Worm (Caenorhabditis elegans): ENCODE measurements around the gene mfsd-8.

mfsd-8 gene

DNA sequence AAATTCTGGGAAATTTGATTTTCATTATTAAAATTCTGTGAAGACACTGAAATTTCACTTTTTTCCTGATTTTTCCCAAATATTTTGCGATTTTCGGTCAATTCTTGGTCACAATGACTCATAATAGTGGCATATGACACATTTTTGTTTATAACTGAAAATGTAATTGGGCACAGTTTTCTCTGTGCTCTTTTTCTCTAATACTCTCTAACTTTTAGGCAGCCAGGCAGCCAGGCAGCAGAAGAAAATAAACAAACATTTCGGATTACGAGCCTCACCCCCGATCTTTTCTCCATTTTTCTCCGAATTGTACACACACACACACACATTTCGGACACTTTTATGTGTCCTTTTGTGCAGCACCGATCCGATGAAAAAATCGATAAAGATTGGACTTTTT lies 25.3 kb downstream of the mfsd-8 start (continued):
- TF ChIP-seq nhr-48 (tag; optimal IDR thresholded peaks at IDR 0.05) (no peak), T26A8.4 (GFP tag; IDR thresholded peaks at IDR 0.05) (no peak), ZK337.2 (GFP tag; IDR thresholded peaks at IDR 0.05) (no peak), aha-1 (tag) (peak; percentile 19), ctbp-1 (GFP tag; IDR thresholded peaks at IDR 0.05) (no peak), attf-4 (tag; optimal IDR thresholded peaks at IDR 0.05) (no peak), hlh-11 (tag; optimal IDR thresholded peaks at IDR 0.05) (peak; percentile 49)

DNA sequence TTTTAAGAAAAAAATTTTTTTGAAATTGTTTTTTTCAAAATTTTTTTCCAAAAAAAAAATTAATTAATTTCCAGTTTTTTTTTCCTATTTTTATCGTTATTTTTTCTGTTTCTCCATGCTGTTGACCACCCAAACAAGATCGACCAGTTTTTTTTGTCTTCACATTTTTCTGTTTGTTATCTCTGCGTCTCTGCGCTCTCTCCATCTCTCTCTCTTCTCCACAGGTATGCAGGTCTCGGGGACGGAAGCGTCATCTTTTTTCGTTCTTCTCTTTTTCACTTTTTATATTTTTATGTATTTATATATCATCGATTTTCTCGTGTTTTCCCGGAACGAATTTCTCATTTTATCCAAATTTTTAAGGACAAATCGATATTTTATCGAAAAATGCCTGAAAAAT lies 26.8 kb downstream of the mfsd-8 start:
- TF ChIP-seq daf-16 (GFP tag; optimal IDR thresholded peaks at IDR 0.05) (no peak), daf-16 (tag; optimal IDR thresholded peaks at IDR 0.05) (peak; percentile 40), R02D3.7 (tag; optimal IDR thresholded peaks at IDR 0.05) (no peak), hmg-1.1 (GFP tag; IDR thresholded peaks at IDR 0.05) (no peak), F26F4.8 (GFP tag; conservative IDR thresholded peaks at IDR 0.05) (no peak), hlh-11 (tag; optimal IDR thresholded peaks at IDR 0.05) (peak; percentile 36), lsy-2 (tag; optimal IDR thresholded peaks at IDR 0.05) (peak in 1 of 2 experiments; percentile 4), rbr-2 (tag; optimal IDR thresholded peaks at IDR 0.05) (no peak), nhr-111 (GFP tag; optimal IDR thresholded peaks at IDR 0.05) (no peak), ama-1 (optimal IDR thresholded peaks at IDR 0.05) (no peak), ceh-20 (GFP tag; IDR thresholded peaks at IDR 0.05) (no peak), mep-1 (tag; optimal IDR thresholded peaks at IDR 0.05) (peak; percentile 1), mdl-1 (tag; optimal IDR thresholded peaks at IDR 0.05) (peak in 1 of 2 experiments; percentile 26), mes-2 (tag; optimal IDR thresholded peaks at IDR 0.05; ENCODE audit: poor library complexity, severe bottlenecking) (peak; percentile 9), nhr-48 (tag; optimal IDR thresholded peaks at IDR 0.05) (peak; percentile 9), dve-1 (tag; optimal IDR thresholded peaks at IDR 0.05; ENCODE audit: insufficient read depth) (peak; percentile 31), egl-27 (tag; optimal IDR thresholded peaks at IDR 0.05) (no peak), cey-2 (tag; optimal IDR thresholded peaks at IDR 0.05; ENCODE audit: borderline replicate concordance, insufficient read depth) (peak; percentile 7), hlh-30 (tag; optimal IDR thresholded peaks at IDR 0.05; ENCODE audit: insufficient read depth) (peak; percentile 54), T26A8.4 (GFP tag; IDR thresholded peaks at IDR 0.05) (no peak), nhr-6 (tag; optimal IDR thresholded peaks at IDR 0.05) (peak; percentile 49), spr-3 (GFP tag; optimal IDR thresholded peaks at IDR 0.05) (no peak), dpl-1 (GFP tag; optimal IDR thresholded peaks at IDR 0.05) (peak; percentile 1), nhr-28 (tag; optimal IDR thresholded peaks at IDR 0.05) (peak; percentile 37), pqm-1 (tag; optimal IDR thresholded peaks at IDR 0.05) (no peak)

DNA sequence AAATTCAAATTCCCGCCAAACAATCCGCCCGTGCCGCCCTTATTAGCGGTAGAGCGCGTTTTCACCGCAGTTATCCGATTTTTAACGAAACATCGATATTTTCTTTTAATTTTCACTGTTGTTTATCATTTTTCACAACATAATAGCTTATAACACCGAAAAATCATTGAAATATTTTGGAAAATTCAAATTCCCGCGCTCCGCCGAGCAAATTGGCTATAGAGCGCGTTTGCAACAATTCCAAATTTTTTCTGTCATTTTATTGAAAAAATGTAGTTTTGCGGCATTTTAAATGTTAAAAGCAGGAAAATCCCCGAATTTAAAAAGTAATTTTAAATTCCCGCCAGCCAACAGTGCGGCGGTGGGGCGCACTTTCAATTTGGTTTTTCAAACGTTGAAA lies 27.6 kb downstream of the mfsd-8 start:
- no peak for TF ChIP-seq daf-12 (tag; optimal IDR thresholded peaks at IDR 0.05)
- peak; percentile 77 for TF ChIP-seq lin-38 (GFP tag; IDR thresholded peaks at IDR 0.05)

- TF ChIP-seq mxl-2 (GFP tag; conservative IDR thresholded peaks at IDR 0.05) = no peak
- no peak for TF ChIP-seq spr-3 (GFP tag; optimal IDR thresholded peaks at IDR 0.05)
- peak; percentile 12 for TF ChIP-seq mes-2 (tag; optimal IDR thresholded peaks at IDR 0.05; ENCODE audit: poor library complexity, severe bottlenecking)
- TF ChIP-seq dve-1 (tag; optimal IDR thresholded peaks at IDR 0.05; ENCODE audit: insufficient read depth) = peak; percentile 46
- TF ChIP-seq nhr-28 (tag; optimal IDR thresholded peaks at IDR 0.05) = peak; percentile 11
- peak; percentile 3 for TF ChIP-seq hlh-11 (tag; optimal IDR thresholded peaks at IDR 0.05)
- no peak for TF ChIP-seq ZK546.5 (tag; optimal IDR thresholded peaks at IDR 0.05)
- TF ChIP-seq arid-1 (GFP tag; conservative IDR thresholded peaks at IDR 0.05) = no peak
- TF ChIP-seq mdl-1 (tag; optimal IDR thresholded peaks at IDR 0.05) = no peak
- peak; percentile 3 for TF ChIP-seq dpl-1 (GFP tag; optimal IDR thresholded peaks at IDR 0.05)
- no peak; the same call in 1 of the 2 replicates for TF ChIP-seq lin-38 (GFP tag; IDR thresholded peaks at IDR 0.05)
- peak; percentile 85 for TF ChIP-seq ceh-28 (tag; optimal IDR thresholded peaks at IDR 0.05)
- TF ChIP-seq nhr-6 (tag; optimal IDR thresholded peaks at IDR 0.05) = peak; percentile 53
- TF ChIP-seq lsy-2 (tag; optimal IDR thresholded peaks at IDR 0.05) = peak in 1 of 2 experiments; percentile 26
Measured at ce11 chrIII:3310876-3311597, 28.9 kb downstream of the mfsd-8 start, which contains the start of gene ral-1. Gene ral-1, plus strand, starts transcription at chrIII:3311310.

Data from whole organism, L4 larva.